Fruit fly (Drosophila melanogaster): ENCODE results near the gene bnl.

The bnl gene

dm6 chr3R:19799614-19800013, 37.0 kb downstream of the bnl start:
- TF ChIP-seq Jra (GFP tag; optimal IDR thresholded peaks at IDR 0.05) = no peak
- TF ChIP-seq jim (GFP tag; optimal IDR thresholded peaks at IDR 0.05) = no peak
- no peak for TF ChIP-seq OdsH (GFP tag; optimal IDR thresholded peaks at IDR 0.05)
- TF ChIP-seq br (GFP tag; optimal IDR thresholded peaks at IDR 0.05) = no peak
- TF ChIP-seq N (GFP tag; optimal IDR thresholded peaks at IDR 0.05) = no peak
- no peak for TF ChIP-seq foxo (GFP tag; optimal IDR thresholded peaks at IDR 0.05)
- TF ChIP-seq Dfd (GFP tag; optimal IDR thresholded peaks at IDR 0.05) = no peak
- TF ChIP-seq GATAd (GFP tag; optimal IDR thresholded peaks at IDR 0.05) = no peak
- TF ChIP-seq dl (GFP tag; optimal IDR thresholded peaks at IDR 0.05; ENCODE audit: insufficient read depth in 1 of 2, partially characterized antibody in 2 of 2) = no peak
- no peak for TF ChIP-seq rgr (GFP tag; optimal IDR thresholded peaks at IDR 0.05)
- no peak for TF ChIP-seq psq (GFP tag; optimal IDR thresholded peaks at IDR 0.05)
- no peak for TF ChIP-seq HLH106 (tag; optimal IDR thresholded peaks at IDR 0.05)
- no peak for TF ChIP-seq Vsx2 (GFP tag; optimal IDR thresholded peaks at IDR 0.05; ENCODE audit: partially characterized antibody)
- no peak for TF ChIP-seq CrebA (GFP tag; optimal IDR thresholded peaks at IDR 0.05; ENCODE audit: borderline replicate concordance)
- no peak for TF ChIP-seq dsf (GFP tag; optimal IDR thresholded peaks at IDR 0.05; ENCODE audit: borderline replicate concordance)
- no peak for TF ChIP-seq woc (GFP tag; optimal IDR thresholded peaks at IDR 0.05)
- TF ChIP-seq ey (GFP tag; optimal IDR thresholded peaks at IDR 0.05) = no peak
- no peak for TF ChIP-seq fru (GFP tag; optimal IDR thresholded peaks at IDR 0.05)
- TF ChIP-seq Myc (optimal IDR thresholded peaks at IDR 0.05) = no peak

dm6 chr3R:19796835-19797234, 39.8 kb downstream of the bnl start:
- TF ChIP-seq Hr83 (GFP tag; optimal IDR thresholded peaks at IDR 0.05; ENCODE audit: poor library complexity, severe bottlenecking) (no peak), Abd-B (GFP tag; optimal IDR thresholded peaks at IDR 0.05) (no peak), sv (GFP tag; optimal IDR thresholded peaks at IDR 0.05) (no peak), woc (GFP tag; optimal IDR thresholded peaks at IDR 0.05) (no peak), dmrt93B (GFP tag; optimal IDR thresholded peaks at IDR 0.05) (no peak), GATAd (GFP tag; optimal IDR thresholded peaks at IDR 0.05) (no peak), jim (GFP tag; optimal IDR thresholded peaks at IDR 0.05) (no peak), N (GFP tag; optimal IDR thresholded peaks at IDR 0.05) (no peak), usp (GFP tag; optimal IDR thresholded peaks at IDR 0.05) (no peak), HLH106 (tag; optimal IDR thresholded peaks at IDR 0.05) (no peak), tai (GFP tag; optimal IDR thresholded peaks at IDR 0.05) (no peak), pan (optimal IDR thresholded peaks at IDR 0.05) (no peak), sage (GFP tag; optimal IDR thresholded peaks at IDR 0.05) (no peak), Hr78 (GFP tag; optimal IDR thresholded peaks at IDR 0.05) (no peak), rgr (GFP tag; optimal IDR thresholded peaks at IDR 0.05) (no peak), CrebA (GFP tag; optimal IDR thresholded peaks at IDR 0.05; ENCODE audit: borderline replicate concordance) (no peak), CG9705 (GFP tag; optimal IDR thresholded peaks at IDR 0.05) (no peak), ey (GFP tag; optimal IDR thresholded peaks at IDR 0.05) (no peak)

DNA sequence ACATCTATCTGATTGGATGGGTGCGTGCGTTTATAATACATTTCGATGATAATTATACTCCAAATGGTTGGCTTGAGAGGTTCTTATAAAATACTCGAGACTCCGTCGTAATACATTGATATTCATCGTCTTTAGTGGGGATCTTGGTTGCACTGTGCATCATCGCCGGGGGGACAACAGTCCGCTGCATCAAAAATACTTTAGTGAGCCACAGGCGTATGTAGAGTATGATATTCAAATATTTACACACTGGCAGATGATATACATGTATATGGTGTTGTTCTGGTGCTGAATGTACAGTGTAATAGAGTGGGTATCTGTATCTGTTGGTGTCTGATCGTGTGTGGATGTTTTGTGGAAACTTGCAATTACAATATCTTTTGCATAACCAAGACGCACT, 41.3 kb downstream of the bnl start:
- TF ChIP-seq br (GFP tag; optimal IDR thresholded peaks at IDR 0.05) (no peak), Dfd (GFP tag; optimal IDR thresholded peaks at IDR 0.05) (no peak), Rel (GFP tag; optimal IDR thresholded peaks at IDR 0.05) (no peak), Rel (tag; optimal IDR thresholded peaks at IDR 0.05) (no peak), lola (GFP tag; optimal IDR thresholded peaks at IDR 0.05) (no peak), foxo (GFP tag; optimal IDR thresholded peaks at IDR 0.05) (no peak), woc (GFP tag; optimal IDR thresholded peaks at IDR 0.05) (no peak), GATAd (GFP tag; optimal IDR thresholded peaks at IDR 0.05) (no peak), tai (GFP tag; optimal IDR thresholded peaks at IDR 0.05) (no peak), rgr (GFP tag; optimal IDR thresholded peaks at IDR 0.05) (no peak), psq (GFP tag; optimal IDR thresholded peaks at IDR 0.05) (no peak), dmrt93B (GFP tag; optimal IDR thresholded peaks at IDR 0.05) (no peak), Vsx2 (GFP tag; optimal IDR thresholded peaks at IDR 0.05; ENCODE audit: partially characterized antibody) (no peak), usp (GFP tag; optimal IDR thresholded peaks at IDR 0.05) (no peak), OdsH (GFP tag; optimal IDR thresholded peaks at IDR 0.05) (no peak), CG32264 (GFP tag; optimal IDR thresholded peaks at IDR 0.05) (no peak), dsf (GFP tag; optimal IDR thresholded peaks at IDR 0.05; ENCODE audit: borderline replicate concordance) (no peak), sage (GFP tag; optimal IDR thresholded peaks at IDR 0.05) (no peak)

- TF ChIP-seq br (GFP tag; optimal IDR thresholded peaks at IDR 0.05) = no peak
Observed at dm6 chr3R:19793661-19794060, 43.0 kb downstream of the bnl start.

- TF ChIP-seq sage (GFP tag; optimal IDR thresholded peaks at IDR 0.05) (no peak), Rel (GFP tag; optimal IDR thresholded peaks at IDR 0.05) (no peak), Rel (tag; optimal IDR thresholded peaks at IDR 0.05) (peak; percentile 5)
Observed at dm6 chr3R:19792697-19793096, 43.9 kb downstream of the bnl start.
